Worm (Caenorhabditis elegans) whole organism, L4 larva: ENCODE results near the gene W01D2.3.

Source experiments
- egl-27 ChIP-seq: sonication (generic microtip); optimal IDR thresholded peaks from 3 replicates; lab custom pipeline; 2017; ENCODE audit warnings: missing biosample characterization, missing genetic modification reagents, missing genetic modification characterization
- nhr-237 ChIP-seq: sonication (generic microtip); optimal IDR thresholded peaks from 2 replicates; lab custom pipeline; 2017; ENCODE audit warnings: missing biosample characterization, missing genetic modification characterization
- pha-4 ChIP-seq, 2 experiments: fragments of 150-350 bp in 1 of 2; fragments of 200-800 bp in 1 of 2; sonication (Bioruptor generic) in 1 of 2; IDR thresholded peaks in 1 of 2; optimal IDR thresholded peaks in 1 of 2; 2 replicates each; pipeline versions ENCODE4 v1.3.6 to Lab custom; 2014 to 2022; ENCODE audit warnings: missing genetic modification characterization in 2 of 2, missing genetic modification reagents in 2 of 2, missing biosample characterization in 1 of 2, missing compliant biosample characterization in 1 of 2

DNA sequence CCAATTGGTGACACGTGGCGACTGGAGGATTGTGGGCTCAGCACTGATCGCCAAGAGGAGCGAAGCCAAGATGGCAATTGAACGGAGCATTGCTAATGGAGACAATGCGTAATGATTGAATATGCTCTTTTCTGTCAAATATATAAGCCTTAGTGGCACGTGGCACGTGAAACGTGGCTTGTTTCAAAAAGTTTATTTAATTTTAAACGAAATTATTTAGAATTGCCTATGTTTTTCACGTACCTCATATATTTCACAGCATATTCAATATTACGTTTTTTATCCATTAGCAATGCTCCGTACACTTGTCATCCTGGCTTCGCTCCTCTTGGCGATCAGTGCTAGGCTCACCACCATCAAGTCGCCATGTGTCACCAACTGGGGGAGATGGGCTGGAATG is 18.2 kb downstream of the W01D2.3 start, which contains the start of gene Y54E2A.9:
- TF ChIP-seq pha-4 (GFP tag; IDR thresholded peaks at IDR 0.05; lab: Robert Waterston, UW) = no peak
- no peak for TF ChIP-seq pha-4 (tag; optimal IDR thresholded peaks at IDR 0.05; lab: Kevin White, UChicago)
- no peak for TF ChIP-seq nhr-237 (tag; lab: Kevin White, UChicago)
- no peak for TF ChIP-seq egl-27
